Fruit fly (Drosophila melanogaster) whole organism, embryonic: ENCODE measurements around the gene IntS10.
A peak's percentile ranks its signal among the peaks of the same experiment; 100 is the strongest.

ENCODE experiments used
- Atf-2 ChIP-seq: fragments of 200-800 bp; sonication (Bioruptor generic); optimal IDR thresholded peaks from 2 replicates; lab custom pipeline; 2016; ENCODE audit warnings: missing biosample characterization, missing genetic modification characterization
- CG10321 ChIP-seq: fragments of 200-800 bp; sonication (Bioruptor generic); IDR thresholded peaks from 2 replicates; pipeline ENCODE4 v1.3.6; 2022; ENCODE audit warnings: missing biosample characterization, missing genetic modification characterization
- CG10462 ChIP-seq: fragments of 200-800 bp; sonication (Bioruptor generic); optimal IDR thresholded peaks from 2 replicates; lab custom pipeline; 2016; ENCODE audit warnings: missing biosample characterization, missing genetic modification characterization
- CG10543 ChIP-seq: fragments of 200-800 bp; sonication (Bioruptor generic); optimal IDR thresholded peaks from 3 replicates; lab custom pipeline; 2017; ENCODE audit warnings: missing biosample characterization, mild to moderate bottlenecking, missing genetic modification characterization, moderate library complexity
- CG11696 ChIP-seq: fragments of 200-800 bp; sonication (Bioruptor generic); IDR thresholded peaks from 2 replicates; pipeline ENCODE4 v1.3.6; 2022; ENCODE audit warnings: missing biosample characterization, missing genetic modification characterization
- CG12942 ChIP-seq: fragments of 200-800 bp; sonication (Bioruptor generic); optimal IDR thresholded peaks from 3 replicates; lab custom pipeline; 2016; ENCODE audit warnings: missing biosample characterization, missing genetic modification characterization
- CG16815 ChIP-seq: fragments of 200-800 bp; sonication (Bioruptor generic); optimal IDR thresholded peaks from 3 replicates; lab custom pipeline; 2017; ENCODE audit warnings: missing biosample characterization, mild to moderate bottlenecking, missing genetic modification characterization
- CG16863 ChIP-seq: fragments of 200-800 bp; sonication (Bioruptor generic); optimal IDR thresholded peaks from 3 replicates; lab custom pipeline; 2016; ENCODE audit warnings: missing biosample characterization, missing genetic modification characterization
- CG17186 ChIP-seq: fragments of 200-800 bp; sonication (Bioruptor generic); optimal IDR thresholded peaks from 3 replicates; lab custom pipeline; 2017; ENCODE audit warnings: missing biosample characterization, missing genetic modification reagents, missing genetic modification characterization
- CG17361 ChIP-seq: fragments of 200-800 bp; sonication (Bioruptor generic); IDR thresholded peaks from 3 replicates; pipeline ENCODE4 v1.3.6; 2022; ENCODE audit warnings: missing biosample characterization, missing genetic modification characterization
- CG18476 ChIP-seq: fragments of 200-800 bp; sonication (Bioruptor generic); optimal IDR thresholded peaks from 2 replicates; lab custom pipeline; 2016; ENCODE audit warnings: missing biosample characterization, mild to moderate bottlenecking, missing genetic modification characterization
- CG2120 ChIP-seq: fragments of 200-800 bp; sonication (Bioruptor generic); optimal IDR thresholded peaks from 3 replicates; lab custom pipeline; 2016; ENCODE audit warnings: missing biosample characterization, missing genetic modification characterization
- CG2889 ChIP-seq: fragments of 200-800 bp; sonication (Bioruptor generic); IDR thresholded peaks from 3 replicates; pipeline ENCODE4 v1.3.6; 2022; ENCODE audit warnings: missing biosample characterization, missing genetic modification characterization
- CG31441 ChIP-seq: fragments of 200-800 bp; sonication (Bioruptor generic); IDR thresholded peaks from 2 replicates; pipeline ENCODE4 v1.3.6; 2022; ENCODE audit warnings: missing biosample characterization, missing genetic modification characterization
- CG32767 ChIP-seq: fragments of 200-800 bp; sonication (Bioruptor generic); IDR thresholded peaks from 2 replicates; pipeline ENCODE4 v1.3.6; 2022; ENCODE audit warnings: missing biosample characterization, missing genetic modification characterization
- CG3847 ChIP-seq: fragments of 200-800 bp; sonication (Bioruptor generic); IDR thresholded peaks from 2 replicates; pipeline ENCODE4 v1.3.6; 2022; ENCODE audit warnings: missing biosample characterization, missing genetic modification characterization
- CG4282 ChIP-seq: fragments of 200-800 bp; sonication (Bioruptor generic); optimal IDR thresholded peaks from 2 replicates; lab custom pipeline; 2016; ENCODE audit warnings: missing biosample characterization, missing genetic modification characterization
- CG5953 ChIP-seq: fragments of 200-800 bp; sonication (Bioruptor generic); IDR thresholded peaks from 2 replicates; pipeline ENCODE4 v1.3.6; 2022; ENCODE audit warnings: missing biosample characterization, missing genetic modification characterization
- CG6175 ChIP-seq: fragments of 200-800 bp; sonication (Bioruptor generic); IDR thresholded peaks from 3 replicates; pipeline ENCODE4 v1.3.6; 2022; ENCODE audit warnings: missing biosample characterization, missing genetic modification characterization
- CG7928 ChIP-seq: fragments of 200-800 bp; sonication (Bioruptor generic); optimal IDR thresholded peaks from 2 replicates; lab custom pipeline; 2017; ENCODE audit warnings: missing biosample characterization, mild to moderate bottlenecking, missing genetic modification characterization
- CG8290 ChIP-seq, 3 experiments: fragments of 200-800 bp; sonication (Bioruptor generic); optimal IDR thresholded peaks; 2 replicates each; lab custom pipeline; 2016 to 2019; ENCODE audit warnings: missing biosample characterization in 3 of 3, missing genetic modification characterization in 3 of 3, mild to moderate bottlenecking in 2 of 3, moderate library complexity in 1 of 3
- D19A ChIP-seq: fragments of 200-800 bp; optimal IDR thresholded peaks from 3 replicates; lab custom pipeline; 2019; ENCODE audit warnings: missing biosample characterization, mild to moderate bottlenecking, missing genetic modification characterization, moderate library complexity
- E2f2 ChIP-seq: fragments of 200-800 bp; sonication (Bioruptor generic); IDR thresholded peaks from 2 replicates; pipeline ENCODE4 v1.3.6; 2022; ENCODE audit warnings: missing biosample characterization, missing genetic modification characterization
- Hmr ChIP-seq: fragments of 200-800 bp; sonication (Bioruptor generic); optimal IDR thresholded peaks from 3 replicates; lab custom pipeline; 2017; ENCODE audit warnings: mild to moderate bottlenecking, missing biosample characterization, missing genetic modification reagents, missing genetic modification characterization
- Hr39 ChIP-seq: fragments of >200 bp; optimal IDR thresholded peaks from 2 replicates; lab custom pipeline; 2017
- Jarid2 ChIP-seq: fragments of 200-800 bp; sonication (Bioruptor generic); optimal IDR thresholded peaks from 3 replicates; lab custom pipeline; 2017; ENCODE audit warnings: mild to moderate bottlenecking, missing biosample characterization, missing genetic modification reagents, missing genetic modification characterization
- Lim3 ChIP-seq: fragments of 200-800 bp; sonication (Bioruptor generic); IDR thresholded peaks from 2 replicates; pipeline ENCODE4 v1.3.6; 2022; ENCODE audit warnings: missing biosample characterization, missing genetic modification characterization
- NFAT ChIP-seq: fragments of 200-800 bp; sonication (Bioruptor generic); IDR thresholded peaks from 2 replicates; pipeline ENCODE4 v1.3.6; 2022; ENCODE audit warnings: missing biosample characterization, missing genetic modification characterization
- Oaz ChIP-seq: fragments of 200-800 bp; sonication (Bioruptor generic); IDR thresholded peaks from 2 replicates; pipeline ENCODE4 v1.3.6; 2022; ENCODE audit warnings: missing biosample characterization, missing genetic modification characterization
- Oli ChIP-seq: fragments of 200-800 bp; sonication (Bioruptor generic); optimal IDR thresholded peaks from 2 replicates; lab custom pipeline; 2018; ENCODE audit warnings: missing biosample characterization, mild to moderate bottlenecking, missing genetic modification characterization, moderate library complexity
- Scr ChIP-seq: fragments of 200-800 bp; sonication (Bioruptor generic); IDR thresholded peaks from 2 replicates; pipeline ENCODE4 v1.3.6; 2022; ENCODE audit warnings: missing biosample characterization, missing genetic modification characterization; ENCODE audit not compliant: partially characterized antibody
- Sry-β ChIP-seq: fragments of 200-800 bp; sonication (Bioruptor generic); optimal IDR thresholded peaks from 2 replicates; lab custom pipeline; 2018; ENCODE audit warnings: missing biosample characterization, mild to moderate bottlenecking, missing genetic modification characterization, moderate library complexity
- Vsx1 ChIP-seq: fragments of 200-800 bp; sonication (Bioruptor generic); optimal IDR thresholded peaks from 2 replicates; lab custom pipeline; 2017; ENCODE audit warnings: missing biosample characterization, mild to moderate bottlenecking, missing genetic modification characterization, missing genetic modification reagents
- bcd ChIP-seq: fragments of 200-800 bp; sonication (Bioruptor generic); optimal IDR thresholded peaks from 2 replicates; lab custom pipeline; 2017; ENCODE audit warnings: missing biosample characterization, mild to moderate bottlenecking, missing genetic modification characterization
- bowl ChIP-seq: fragments of 200-800 bp; sonication (Bioruptor generic); IDR thresholded peaks from 2 replicates; pipeline ENCODE4 v1.3.6; 2022; ENCODE audit warnings: missing biosample characterization, missing genetic modification characterization
- br ChIP-seq: fragments of >200 bp; optimal IDR thresholded peaks from 2 replicates; lab custom pipeline; 2017
- cato ChIP-seq: fragments of 200-800 bp; sonication (Bioruptor generic); optimal IDR thresholded peaks from 2 replicates; lab custom pipeline; 2016; ENCODE audit warnings: missing biosample characterization, missing genetic modification characterization, borderline replicate concordance
- da ChIP-seq: fragments of 200-800 bp; sonication (Bioruptor generic); optimal IDR thresholded peaks from 2 replicates; lab custom pipeline; 2016; ENCODE audit warnings: missing biosample characterization, missing genetic modification characterization
- dati ChIP-seq: fragments of 200-800 bp; sonication (Bioruptor generic); IDR thresholded peaks from 2 replicates; pipeline ENCODE4 v1.3.6; 2022; ENCODE audit warnings: missing biosample characterization, missing genetic modification characterization
- dpn ChIP-seq, 2 experiments: fragments of 200-800 bp; sonication (Bioruptor generic); optimal IDR thresholded peaks; 3 replicates each; lab custom pipeline; 2016; ENCODE audit warnings: missing biosample characterization in 2 of 2, missing genetic modification characterization in 2 of 2
- fd3F ChIP-seq: fragments of 200-800 bp; sonication (Bioruptor generic); optimal IDR thresholded peaks from 2 replicates; lab custom pipeline; 2018; ENCODE audit warnings: missing biosample characterization, mild to moderate bottlenecking, missing genetic modification characterization, moderate library complexity
- gsb-n ChIP-seq: fragments of 200-800 bp; sonication (Bioruptor generic); optimal IDR thresholded peaks from 3 replicates; lab custom pipeline; 2018; ENCODE audit warnings: missing biosample characterization, mild to moderate bottlenecking, missing genetic modification characterization
- h ChIP-seq: fragments of >200 bp; optimal IDR thresholded peaks from 2 replicates; lab custom pipeline; 2017
- jigr1 ChIP-seq: fragments of 200-800 bp; sonication (Bioruptor generic); IDR thresholded peaks from 3 replicates; pipeline ENCODE4 v1.3.6; 2022; ENCODE audit warnings: missing biosample characterization, missing genetic modification characterization
- lov ChIP-seq, 2 experiments: fragments of 200-800 bp in 1 of 2; fragments of >200 bp in 1 of 2; sonication (Bioruptor generic) in 1 of 2; IDR thresholded peaks in 1 of 2; optimal IDR thresholded peaks in 1 of 2; 2 replicates in 1 of 2; 3 replicates in 1 of 2; pipeline versions ENCODE4 v1.3.6 to Lab custom; 2017 to 2022; ENCODE audit warnings: missing biosample characterization in 1 of 2, missing genetic modification characterization in 1 of 2
- mld ChIP-seq: fragments of 200-800 bp; sonication (Bioruptor generic); IDR thresholded peaks from 3 replicates; pipeline ENCODE4 v1.3.6; 2022; ENCODE audit warnings: missing biosample characterization, missing genetic modification characterization; ENCODE audit not compliant: partially characterized antibody
- otp ChIP-seq: fragments of 200-800 bp; sonication (Bioruptor generic); IDR thresholded peaks from 3 replicates; pipeline ENCODE4, ENCODE4 v1.3.6; 2022; ENCODE audit warnings: missing biosample characterization, missing genetic modification characterization
- schlank ChIP-seq: fragments of 200-800 bp; sonication (Bioruptor generic); optimal IDR thresholded peaks from 2 replicates; lab custom pipeline; 2018; ENCODE audit warnings: missing biosample characterization, mild to moderate bottlenecking, missing genetic modification characterization
- sr ChIP-seq: fragments of 200-800 bp; sonication (Bioruptor generic); IDR thresholded peaks from 3 replicates; pipeline ENCODE4 v1.3.6; 2022; ENCODE audit warnings: missing biosample characterization, missing genetic modification characterization
- tx ChIP-seq: fragments of 200-800 bp; sonication (Bioruptor generic); optimal IDR thresholded peaks from 2 replicates; lab custom pipeline; 2016; ENCODE audit warnings: missing biosample characterization, missing genetic modification characterization
- wdn ChIP-seq: fragments of 200-800 bp; sonication (Bioruptor generic); IDR thresholded peaks from 2 replicates; pipeline ENCODE4 v1.3.6; 2022; ENCODE audit warnings: missing biosample characterization, missing genetic modification characterization

The IntS10 gene

dm6 chr3L:3767825-3768224 is 38.7 kb upstream of the IntS10 start (continued):
- TF ChIP-seq da (GFP tag; lab: Kevin White, UChicago): peak; percentile 52
- TF ChIP-seq h: no peak
- TF ChIP-seq bcd (GFP tag; lab: Kevin White, UChicago): peak; percentile 65
- TF ChIP-seq CG16863: peak; percentile 71
- TF ChIP-seq tx: peak; percentile 7
- TF ChIP-seq lov (optimal IDR thresholded peaks at IDR 0.05; lab: Kevin White, UChicago): no peak
- peak; percentile 51; the same call in 1 of the 3 replicates for TF ChIP-seq lov (GFP tag; IDR thresholded peaks at IDR 0.05; lab: Robert Waterston, UW)
- peak; percentile 17 for TF ChIP-seq gsb-n
- TF ChIP-seq CG32767: no peak
- TF ChIP-seq wdn (GFP tag; lab: Robert Waterston, UW): peak; percentile 25; the same call in 1 of the 2 replicates
- TF ChIP-seq CG6175 (GFP tag; lab: Robert Waterston, UW): peak; percentile 74; the same call in 1 of the 3 replicates
- TF ChIP-seq dati: no peak
- peak; percentile 53 for TF ChIP-seq CG3847 (GFP tag; lab: Robert Waterston, UW)
- peak; percentile 56 for TF ChIP-seq Oaz (GFP tag; lab: Robert Waterston, UW)
- TF ChIP-seq CG10543 (GFP tag; lab: Kevin White, UChicago): peak; percentile 54
- peak; percentile 31 for TF ChIP-seq Jarid2 (GFP tag; lab: Kevin White, UChicago)
- TF ChIP-seq NFAT (GFP tag; lab: Robert Waterston, UW): peak; percentile 48; the same call in 1 of the 2 replicates
- peak; percentile 56 for TF ChIP-seq CG5953 (GFP tag; lab: Robert Waterston, UW)
- peak; percentile 37; the same call in 1 of the 3 replicates for TF ChIP-seq sr (GFP tag; lab: Robert Waterston, UW)
- TF ChIP-seq CG4282 (GFP tag; lab: Kevin White, UChicago): peak; percentile 35
- peak; percentile 57 for TF ChIP-seq Oli (tag; lab: Kevin White, UChicago)
- TF ChIP-seq bowl (GFP tag; lab: Robert Waterston, UW): 0 out of 2 replicates have a peak, but pooled peaks have one; percentile 43
- TF ChIP-seq CG18476: no peak
- TF ChIP-seq Scr (GFP tag; lab: Robert Waterston, UW): no peak
- no peak; the same call in 1 of the 2 replicates for TF ChIP-seq CG11696 (GFP tag; lab: Robert Waterston, UW)
- TF ChIP-seq CG17186 (GFP tag; lab: Kevin White, UChicago): no peak
- peak; percentile 68 for TF ChIP-seq Vsx1 (GFP tag; lab: Kevin White, UChicago)
- TF ChIP-seq jigr1 (GFP tag; lab: Robert Waterston, UW): no peak
- TF ChIP-seq dpn (GFP tag; optimal IDR thresholded peaks at IDR 0.05; lab: Kevin White, UChicago): peak; percentile 50 to 76
- TF ChIP-seq Atf-2: peak; percentile 66
- peak; percentile 49 for TF ChIP-seq CG16815 (GFP tag; lab: Kevin White, UChicago)
- TF ChIP-seq CG10321 (GFP tag; lab: Robert Waterston, UW): no peak
- no peak for TF ChIP-seq D19A
- TF ChIP-seq CG31441: no peak
- 0 out of 3 replicates have a peak, but pooled peaks have one; percentile 12 for TF ChIP-seq CG2889 (GFP tag; lab: Robert Waterston, UW)
- no peak for TF ChIP-seq Sry-β (GFP tag; lab: Kevin White, UChicago)
- TF ChIP-seq E2f2 (GFP tag; lab: Robert Waterston, UW): peak; percentile 32
- TF ChIP-seq Hmr (GFP tag; lab: Kevin White, UChicago): peak; percentile 67
- TF ChIP-seq CG8290 (GFP tag; optimal IDR thresholded peaks at IDR 0.05; lab: Kevin White, UChicago): peak; percentile 7
- peak; percentile 34 to 77 for TF ChIP-seq CG8290 (tag; optimal IDR thresholded peaks at IDR 0.05; lab: Kevin White, UChicago)
- TF ChIP-seq CG2120 (GFP tag; lab: Kevin White, UChicago): peak; percentile 40
- no peak for TF ChIP-seq mld (GFP tag; lab: Robert Waterston, UW)
- TF ChIP-seq CG12942 (GFP tag; lab: Kevin White, UChicago): peak; percentile 49
- TF ChIP-seq fd3F (GFP tag; lab: Kevin White, UChicago): peak; percentile 24
- no peak for TF ChIP-seq CG7928 (GFP tag; lab: Kevin White, UChicago)
- no peak for TF ChIP-seq Lim3 (GFP tag; lab: Robert Waterston, UW)
- peak; percentile 11 for TF ChIP-seq CG10462 (GFP tag; lab: Kevin White, UChicago)
- no peak for TF ChIP-seq CG17361 (GFP tag; lab: Robert Waterston, UW)
- no peak for TF ChIP-seq schlank (tag; lab: Kevin White, UChicago)
- peak; percentile 61; the same call in 2 of the 3 replicates for TF ChIP-seq otp (GFP tag; lab: Robert Waterston, UW)
- peak; percentile 37 for TF ChIP-seq cato (GFP tag; lab: Kevin White, UChicago)
- no peak for TF ChIP-seq br (lab: Kevin White, UChicago)
- TF ChIP-seq Hr39 (lab: Kevin White, UChicago): no peak
